Worm (Caenorhabditis elegans): Measurements from ENCODE around the gene msa-1.
A peak's percentile ranks its signal among the peaks of the same experiment; 100 is the strongest.

msa-1 gene

DNA sequence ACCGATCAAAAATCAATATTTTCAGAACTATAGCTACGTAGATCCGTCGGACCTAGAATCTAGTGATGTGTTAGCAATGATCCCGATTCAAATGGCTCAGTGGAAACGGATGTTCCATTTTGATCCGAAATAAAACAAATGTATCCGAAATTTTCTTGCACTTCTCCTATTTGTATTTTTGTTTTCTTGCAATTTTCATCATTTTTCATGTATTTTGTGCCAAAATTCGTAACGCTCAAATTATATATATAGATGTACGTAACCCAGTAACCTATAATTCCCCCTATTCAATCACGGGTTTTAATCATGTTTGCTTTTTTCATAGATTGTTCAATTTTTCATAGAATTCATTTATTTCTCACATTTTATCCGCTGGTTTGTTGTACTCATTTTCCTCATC lies 10.5 kb downstream of the msa-1 start, which contains the start of gene gldi-10:
Gene gldi-10, plus strand, starts transcription at position 301 of the 400 bp plus-strand sequence.
- TF ChIP-seq zfh-2 (GFP tag; conservative IDR thresholded peaks at IDR 0.05) (no peak), rpc-1 (optimal IDR thresholded peaks at IDR 0.05) (no peak), rpc-1 (tag; optimal IDR thresholded peaks at IDR 0.05) (no peak), madf-10 (tag; optimal IDR thresholded peaks at IDR 0.05) (no peak), sptf-2 (GFP tag; optimal IDR thresholded peaks at IDR 0.05) (no peak), ceh-58 (GFP tag; IDR thresholded peaks at IDR 0.05) (no peak), F22D6.2 (tag; optimal IDR thresholded peaks at IDR 0.05) (no peak), chd-7 (tag; optimal IDR thresholded peaks at IDR 0.05) (no peak), lin-35 (GFP tag; optimal IDR thresholded peaks at IDR 0.05) (no peak), dpff-1 (tag; optimal IDR thresholded peaks at IDR 0.05) (no peak), lag-1 (GFP tag; IDR thresholded peaks at IDR 0.05) (no peak), unc-62 (GFP tag; optimal IDR thresholded peaks at IDR 0.05) (no peak)

DNA sequence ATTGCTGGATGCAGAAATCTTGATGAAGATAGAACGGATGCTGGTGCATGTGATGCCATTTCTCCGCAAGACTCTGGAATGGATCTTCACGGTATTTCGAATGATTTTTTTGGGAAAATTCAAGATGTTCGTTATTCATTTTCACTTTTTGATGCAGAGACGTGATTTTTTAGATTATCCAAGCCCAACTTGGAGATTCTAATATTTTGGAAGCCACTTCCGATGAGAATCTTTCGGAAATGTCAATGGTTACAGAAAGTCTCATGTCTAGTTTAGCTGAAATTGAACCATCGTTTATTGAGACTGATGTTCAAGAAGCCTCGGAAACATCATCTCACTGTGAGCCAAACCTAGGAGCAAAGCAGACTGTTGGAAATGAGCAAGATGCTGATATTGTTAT lies 12.4 kb downstream of the msa-1 start:
- no peak for TF ChIP-seq lin-26 (GFP tag; IDR thresholded peaks at IDR 0.05)
- no peak for TF ChIP-seq C06A6.2 (GFP tag; conservative IDR thresholded peaks at IDR 0.05)
- no peak for TF ChIP-seq dpff-1 (tag; optimal IDR thresholded peaks at IDR 0.05)
- TF ChIP-seq B0261.1 (tag; optimal IDR thresholded peaks at IDR 0.05) = no peak
- no peak for TF ChIP-seq nhr-120 (GFP tag; IDR thresholded peaks at IDR 0.05)
- no peak for TF ChIP-seq sptf-2 (GFP tag; optimal IDR thresholded peaks at IDR 0.05)
- TF ChIP-seq K12H6.12 (tag; optimal IDR thresholded peaks at IDR 0.05) = no peak
- no peak for TF ChIP-seq atf-7 (tag; optimal IDR thresholded peaks at IDR 0.05)
- TF ChIP-seq athp-1 (tag; optimal IDR thresholded peaks at IDR 0.05) = no peak
- TF ChIP-seq fkh-3 (tag; optimal IDR thresholded peaks at IDR 0.05) = no peak
- TF ChIP-seq xnd-1 (tag; optimal IDR thresholded peaks at IDR 0.05) = no peak
- no peak for TF ChIP-seq ztf-18 (tag; optimal IDR thresholded peaks at IDR 0.05)
- no peak for TF ChIP-seq madf-8 (GFP tag; conservative IDR thresholded peaks at IDR 0.05)
- TF ChIP-seq die-1 (tag; optimal IDR thresholded peaks at IDR 0.05) = no peak
- no peak for TF ChIP-seq mel-28 (tag; optimal IDR thresholded peaks at IDR 0.05; ENCODE audit: borderline replicate concordance)
- no peak for TF ChIP-seq lin-54 (GFP tag; optimal IDR thresholded peaks at IDR 0.05)

DNA sequence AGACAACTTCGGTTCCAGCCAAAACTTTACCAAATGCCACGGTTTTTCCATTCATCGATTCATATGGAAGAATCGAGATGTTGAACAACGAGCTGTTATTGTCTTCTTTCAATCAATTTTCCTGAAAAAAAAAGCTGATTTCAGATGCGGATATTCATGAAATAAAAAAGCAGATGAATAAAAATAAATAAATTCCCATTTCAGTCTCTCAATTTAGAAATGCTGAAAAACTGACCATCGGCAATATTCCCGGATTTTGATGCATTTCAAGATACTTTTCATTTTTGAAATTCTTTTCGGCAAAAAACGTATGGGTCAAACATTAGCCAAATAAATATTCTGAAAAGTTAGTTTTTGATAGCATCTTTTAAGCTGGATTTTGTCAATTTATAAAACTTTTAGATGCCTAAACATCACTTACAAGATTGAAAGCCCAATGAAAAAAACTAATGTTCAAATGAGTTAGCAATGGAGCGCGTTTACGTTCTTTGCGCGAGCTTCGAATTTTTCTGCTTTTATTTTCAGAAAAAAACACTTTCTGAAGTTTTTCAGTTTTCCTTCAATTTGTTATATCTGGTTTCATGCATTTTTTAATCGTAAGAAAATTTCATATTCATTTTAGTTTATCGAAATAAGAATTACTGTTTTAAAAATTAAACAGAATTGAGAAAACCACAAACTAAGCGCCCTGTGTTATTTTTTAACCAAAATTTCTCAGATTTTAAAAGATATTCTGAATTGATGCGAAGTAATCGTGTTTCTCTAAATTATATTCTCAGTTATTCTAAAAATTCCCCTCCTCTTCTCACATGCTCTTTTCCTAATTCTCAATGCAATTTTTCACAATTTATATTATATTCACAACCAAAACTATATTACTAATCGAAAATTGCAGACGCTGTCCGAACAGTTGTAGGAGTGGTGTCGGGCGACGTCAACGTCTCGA lies 15.9 kb downstream of the msa-1 start, which contains the start of the genes C01F6.14 and fem-3:
Gene C01F6.14, minus strand, starts transcription at position 51 of the 946 bp plus-strand sequence.
Gene fem-3, plus strand, starts transcription at position 896 of the 946 bp plus-strand sequence.
- TF ChIP-seq nfya-2 (GFP tag; IDR thresholded peaks at IDR 0.05) (no peak), akir-1 (GFP tag; optimal IDR thresholded peaks at IDR 0.05) (no peak)

DNA sequence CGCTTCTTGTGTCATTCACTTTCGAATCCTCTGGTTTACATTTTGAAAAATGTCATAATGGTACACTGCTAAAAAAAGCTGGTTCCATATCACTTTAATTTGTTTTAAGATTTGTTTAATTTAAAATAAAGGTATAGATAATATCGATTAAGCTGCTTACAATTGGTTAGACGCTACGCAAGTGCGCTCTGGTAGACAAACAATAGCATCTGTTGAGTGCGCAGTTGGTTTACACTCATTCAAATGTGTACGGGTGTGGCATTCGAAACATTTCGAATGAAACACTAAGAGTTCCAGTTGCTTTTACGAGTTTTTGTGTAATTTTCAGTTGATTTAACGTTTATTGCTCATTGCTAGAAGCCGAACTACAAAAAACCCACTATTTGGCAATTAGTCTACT lies 19.1 kb downstream of the msa-1 start:
- TF ChIP-seq nfyb-1 (GFP tag; IDR thresholded peaks at IDR 0.05) (no peak), nhr-80 (tag; optimal IDR thresholded peaks at IDR 0.05) (peak; percentile 15), attf-5 (GFP tag; optimal IDR thresholded peaks at IDR 0.05) (peak; percentile 43), ZK185.1 (tag; optimal IDR thresholded peaks at IDR 0.05; ENCODE audit: poor library complexity, severe bottlenecking) (no peak), C06A6.2 (GFP tag; conservative IDR thresholded peaks at IDR 0.05) (no peak), tbp1 (GFP tag; optimal IDR thresholded peaks at IDR 0.05) (no peak), xnd-1 (tag; optimal IDR thresholded peaks at IDR 0.05) (no peak), snpc-4 (GFP tag; optimal IDR thresholded peaks at IDR 0.05) (no peak), snpc-4 (tag; optimal IDR thresholded peaks at IDR 0.05) (peak in 1 of 4 experiments; percentile 18), F33H1.4 (GFP tag; IDR thresholded peaks at IDR 0.05) (no peak), Y53F4B.3 (GFP tag; IDR thresholded peaks at IDR 0.05) (no peak), chd-7 (tag; optimal IDR thresholded peaks at IDR 0.05) (no peak), dox-1 (GFP tag; IDR thresholded peaks at IDR 0.05) (no peak), nhr-179 (tag; optimal IDR thresholded peaks at IDR 0.05) (no peak), snpc-3.4 (tag; optimal IDR thresholded peaks at IDR 0.05) (peak; percentile 4), lsy-27 (tag; optimal IDR thresholded peaks at IDR 0.05; ENCODE audit: borderline replicate concordance, insufficient read depth) (no peak), B0261.1 (tag; optimal IDR thresholded peaks at IDR 0.05) (no peak), dpff-1 (tag; optimal IDR thresholded peaks at IDR 0.05) (no peak), sdz-38 (tag; optimal IDR thresholded peaks at IDR 0.05) (no peak)

Data from whole organism, young adult.